Fruit fly (Drosophila melanogaster) whole organism, embryonic: ENCODE results near the gene PhKgamma.
A peak's percentile ranks its signal among the peaks of the same experiment; 100 is the strongest.

ENCODE experiments used
- Adf1 ChIP-seq: fragments of 200-800 bp; sonication (Bioruptor generic); IDR thresholded peaks from 2 replicates; pipeline ENCODE4 v1.3.6; 2022; ENCODE audit warnings: missing biosample characterization, missing genetic modification characterization
- Antp ChIP-seq: fragments of 200-800 bp; sonication (Bioruptor generic); optimal IDR thresholded peaks from 3 replicates; lab custom pipeline; 2016; ENCODE audit warnings: missing biosample characterization, missing genetic modification characterization
- Awh ChIP-seq: fragments of 200-800 bp; sonication (Bioruptor generic); IDR thresholded peaks from 2 replicates; pipeline ENCODE4, ENCODE4 v1.3.6; 2022; ENCODE audit warnings: missing biosample characterization, missing genetic modification characterization
- Blimp-1 ChIP-seq: fragments of 200-800 bp; sonication (Bioruptor generic); optimal IDR thresholded peaks from 3 replicates; lab custom pipeline; 2018; ENCODE audit warnings: missing biosample characterization, missing genetic modification characterization, mild to moderate bottlenecking, moderate library complexity, missing genetic modification reagents
- BtbVII ChIP-seq: fragments of 200-800 bp; sonication (Bioruptor generic); optimal IDR thresholded peaks from 3 replicates; lab custom pipeline; 2017; ENCODE audit warnings: missing biosample characterization, mild to moderate bottlenecking, missing genetic modification characterization
- C15 ChIP-seq: fragments of 200-800 bp; sonication (Bioruptor generic); IDR thresholded peaks from 3 replicates; pipeline ENCODE4 v1.3.6; 2022; ENCODE audit warnings: missing biosample characterization, missing genetic modification characterization
- CG11247 ChIP-seq: fragments of 200-800 bp; sonication (Bioruptor generic); IDR thresholded peaks from 2 replicates; pipeline ENCODE4 v1.3.6; 2022; ENCODE audit warnings: missing biosample characterization, missing genetic modification characterization
- CG11696 ChIP-seq: fragments of 200-800 bp; sonication (Bioruptor generic); IDR thresholded peaks from 2 replicates; pipeline ENCODE4 v1.3.6; 2022; ENCODE audit warnings: missing biosample characterization, missing genetic modification characterization
- CG12659 ChIP-seq: fragments of 200-800 bp; sonication (Bioruptor generic); optimal IDR thresholded peaks from 3 replicates; lab custom pipeline; 2017; ENCODE audit warnings: mild to moderate bottlenecking, missing biosample characterization, missing genetic modification reagents, missing genetic modification characterization
- CG13296 ChIP-seq: fragments of 200-800 bp; sonication (Bioruptor generic); optimal IDR thresholded peaks from 3 replicates; lab custom pipeline; 2018; ENCODE audit warnings: missing biosample characterization, mild to moderate bottlenecking, missing genetic modification characterization
- CG14014 ChIP-seq: fragments of 200-800 bp; sonication (Bioruptor generic); IDR thresholded peaks from 2 replicates; pipeline ENCODE4 v1.3.6; 2022; ENCODE audit warnings: missing biosample characterization, missing genetic modification characterization
- CG15269 ChIP-seq: fragments of 200-800 bp; sonication (Bioruptor generic); optimal IDR thresholded peaks from 2 replicates; lab custom pipeline; 2018; ENCODE audit warnings: missing biosample characterization, mild to moderate bottlenecking, missing genetic modification characterization, moderate library complexity
- CG18262 ChIP-seq: fragments of 200-800 bp; optimal IDR thresholded peaks from 3 replicates; lab custom pipeline; 2019; ENCODE audit warnings: missing biosample characterization, mild to moderate bottlenecking, missing genetic modification characterization, moderate library complexity
- CG18599 ChIP-seq: fragments of 200-800 bp; sonication (Bioruptor generic); optimal IDR thresholded peaks from 3 replicates; lab custom pipeline; 2017; ENCODE audit warnings: missing biosample characterization, missing genetic modification characterization, mild to moderate bottlenecking, moderate library complexity, missing genetic modification reagents
- CG2129 ChIP-seq: fragments of 200-800 bp; sonication (Bioruptor generic); IDR thresholded peaks from 2 replicates; pipeline ENCODE4 v1.3.6; 2022; ENCODE audit warnings: missing biosample characterization, missing genetic modification characterization; ENCODE audit not compliant: partially characterized antibody
- CG30020 ChIP-seq: fragments of 200-800 bp; optimal IDR thresholded peaks from 2 replicates; lab custom pipeline; 2019; ENCODE audit warnings: missing biosample characterization, mild to moderate bottlenecking, missing genetic modification characterization, moderate library complexity
- CG32532 ChIP-seq: fragments of 200-800 bp; sonication (Bioruptor generic); IDR thresholded peaks from 2 replicates; pipeline ENCODE4 v1.3.6; 2022; ENCODE audit warnings: missing biosample characterization, missing genetic modification characterization
- CG33213 ChIP-seq: fragments of 200-800 bp; sonication (Bioruptor generic); optimal IDR thresholded peaks from 3 replicates; lab custom pipeline; 2016; ENCODE audit warnings: missing biosample characterization, missing genetic modification characterization
- CG4424 ChIP-seq: fragments of 200-800 bp; sonication (Bioruptor generic); optimal IDR thresholded peaks from 3 replicates; lab custom pipeline; 2016; ENCODE audit warnings: missing biosample characterization, missing genetic modification characterization
- CG5953 ChIP-seq: fragments of 200-800 bp; sonication (Bioruptor generic); IDR thresholded peaks from 2 replicates; pipeline ENCODE4 v1.3.6; 2022; ENCODE audit warnings: missing biosample characterization, missing genetic modification characterization
- CG6254 ChIP-seq: fragments of 200-800 bp; sonication (Bioruptor generic); optimal IDR thresholded peaks from 3 replicates; lab custom pipeline; 2017; ENCODE audit warnings: mild to moderate bottlenecking, missing biosample characterization, missing genetic modification reagents, missing genetic modification characterization
- CG8924 ChIP-seq: fragments of 200-800 bp; optimal IDR thresholded peaks from 3 replicates; lab custom pipeline; 2019; ENCODE audit warnings: missing biosample characterization, mild to moderate bottlenecking, missing genetic modification characterization, moderate library complexity
- Chrac-16 ChIP-seq: fragments of 200-800 bp; sonication (Bioruptor generic); optimal IDR thresholded peaks from 3 replicates; lab custom pipeline; 2016; ENCODE audit warnings: missing biosample characterization, missing genetic modification characterization
- CkIIα-i1 ChIP-seq: fragments of 200-800 bp; sonication (Bioruptor generic); IDR thresholded peaks from 2 replicates; pipeline ENCODE4 v1.3.6; 2022; ENCODE audit warnings: missing biosample characterization, missing genetic modification characterization
- D19B ChIP-seq: fragments of 200-800 bp; sonication (Bioruptor generic); optimal IDR thresholded peaks from 2 replicates; lab custom pipeline; 2017; ENCODE audit warnings: missing biosample characterization, mild to moderate bottlenecking, missing genetic modification characterization
- HLH4C ChIP-seq: fragments of 200-800 bp; sonication (Bioruptor generic); IDR thresholded peaks from 3 replicates; pipeline ENCODE4 v1.3.6; 2022; ENCODE audit warnings: missing biosample characterization, missing genetic modification characterization; ENCODE audit not compliant: partially characterized antibody
- Jarid2 ChIP-seq: fragments of 200-800 bp; sonication (Bioruptor generic); optimal IDR thresholded peaks from 3 replicates; lab custom pipeline; 2017; ENCODE audit warnings: mild to moderate bottlenecking, missing biosample characterization, missing genetic modification reagents, missing genetic modification characterization
- MTF-1 ChIP-seq: fragments of 200-800 bp; sonication (Bioruptor generic); optimal IDR thresholded peaks from 2 replicates; lab custom pipeline; 2018; ENCODE audit warnings: missing biosample characterization, mild to moderate bottlenecking, missing genetic modification characterization, borderline replicate concordance
- Med ChIP-seq: fragments of 200-800 bp; sonication (Bioruptor generic); peaks from one replicate; lab custom pipeline; 2016; ENCODE audit warnings: missing biosample characterization, missing genetic modification characterization, mild to moderate bottlenecking, inconsistent platforms, moderate library complexity
- Nf-YC ChIP-seq: fragments of 200-800 bp; optimal IDR thresholded peaks from 3 replicates; lab custom pipeline; 2019; ENCODE audit warnings: missing biosample characterization, mild to moderate bottlenecking, missing genetic modification characterization, moderate library complexity
- Oli ChIP-seq: fragments of 200-800 bp; sonication (Bioruptor generic); optimal IDR thresholded peaks from 2 replicates; lab custom pipeline; 2018; ENCODE audit warnings: missing biosample characterization, mild to moderate bottlenecking, missing genetic modification characterization, moderate library complexity
- Six4 ChIP-seq: fragments of 200-800 bp; sonication (Bioruptor generic); optimal IDR thresholded peaks from 2 replicates; lab custom pipeline; 2016; ENCODE audit warnings: missing biosample characterization, missing genetic modification characterization
- Sry-β ChIP-seq: fragments of 200-800 bp; sonication (Bioruptor generic); optimal IDR thresholded peaks from 2 replicates; lab custom pipeline; 2018; ENCODE audit warnings: missing biosample characterization, mild to moderate bottlenecking, missing genetic modification characterization, moderate library complexity
- Ssrp ChIP-seq: fragments of 200-800 bp; sonication (Bioruptor generic); optimal IDR thresholded peaks from 2 replicates; lab custom pipeline; 2018; ENCODE audit warnings: missing biosample characterization, mild to moderate bottlenecking, missing genetic modification characterization, moderate library complexity
- aop ChIP-seq: fragments of 200-800 bp; sonication (Bioruptor generic); IDR thresholded peaks from 2 replicates; pipeline ENCODE4 v1.3.6; 2022; ENCODE audit warnings: missing biosample characterization, missing genetic modification characterization
- da ChIP-seq: fragments of 200-800 bp; sonication (Bioruptor generic); optimal IDR thresholded peaks from 2 replicates; lab custom pipeline; 2016; ENCODE audit warnings: missing biosample characterization, missing genetic modification characterization
- dysf ChIP-seq: fragments of 200-800 bp; sonication (Bioruptor generic); IDR thresholded peaks from 3 replicates; pipeline ENCODE4 v1.3.6; 2022; ENCODE audit warnings: missing biosample characterization, missing genetic modification characterization
- fd3F ChIP-seq: fragments of 200-800 bp; sonication (Bioruptor generic); optimal IDR thresholded peaks from 2 replicates; lab custom pipeline; 2018; ENCODE audit warnings: missing biosample characterization, mild to moderate bottlenecking, missing genetic modification characterization, moderate library complexity
- fru ChIP-seq: fragments of >200 bp; optimal IDR thresholded peaks from 2 replicates; lab custom pipeline; 2017
- jumu ChIP-seq: fragments of 200-800 bp; sonication (Bioruptor generic); optimal IDR thresholded peaks from 3 replicates; lab custom pipeline; 2016; ENCODE audit warnings: missing biosample characterization, missing genetic modification characterization
- oc ChIP-seq: fragments of 200-800 bp; sonication (Bioruptor generic); optimal IDR thresholded peaks from 2 replicates; lab custom pipeline; 2018; ENCODE audit warnings: missing biosample characterization, mild to moderate bottlenecking, missing genetic modification characterization, moderate library complexity
- pita ChIP-seq: fragments of 200-800 bp; sonication (Bioruptor generic); optimal IDR thresholded peaks from 2 replicates; lab custom pipeline; 2017; ENCODE audit warnings: missing biosample characterization, mild to moderate bottlenecking, missing genetic modification characterization
- ro ChIP-seq: fragments of 200-800 bp; sonication (Bioruptor generic); IDR thresholded peaks from 2 replicates; pipeline ENCODE4 v1.3.6; 2022; ENCODE audit warnings: missing biosample characterization, missing genetic modification characterization
- slp2 ChIP-seq: fragments of 200-800 bp; sonication (Bioruptor generic); optimal IDR thresholded peaks from 2 replicates; lab custom pipeline; 2016; ENCODE audit warnings: missing biosample characterization, missing genetic modification characterization
- stwl ChIP-seq: fragments of 200-800 bp; sonication (Bioruptor generic); optimal IDR thresholded peaks from 3 replicates; lab custom pipeline; 2018; ENCODE audit warnings: missing biosample characterization, mild to moderate bottlenecking, missing genetic modification characterization, moderate library complexity
- tin ChIP-seq: fragments of 200-800 bp; sonication (Bioruptor generic); optimal IDR thresholded peaks from 3 replicates; lab custom pipeline; 2016; ENCODE audit warnings: missing biosample characterization, missing genetic modification characterization
- tx ChIP-seq: fragments of 200-800 bp; sonication (Bioruptor generic); optimal IDR thresholded peaks from 2 replicates; lab custom pipeline; 2016; ENCODE audit warnings: missing biosample characterization, missing genetic modification characterization
- vvl ChIP-seq: fragments of 200-800 bp; sonication (Bioruptor generic); IDR thresholded peaks from 2 replicates; pipeline ENCODE4 v1.3.6; 2022; ENCODE audit warnings: missing biosample characterization, missing genetic modification characterization
- zen ChIP-seq: fragments of 200-800 bp; sonication (Bioruptor generic); optimal IDR thresholded peaks from 3 replicates; lab custom pipeline; 2018; ENCODE audit warnings: missing biosample characterization, mild to moderate bottlenecking, missing genetic modification characterization, moderate library complexity

PhKgamma gene

dm6 chrX:11709799-11710720 lies 15.1 kb downstream of the PhKgamma start, which contains the start of gene FucT6 (continued):
- TF ChIP-seq CG14014 (GFP tag; lab: Robert Waterston, UW) (no peak), CG12659 (peak; percentile 51), CG32532 (GFP tag; lab: Robert Waterston, UW) (peak; percentile 52; the same call in 1 of the 2 replicates), pita (GFP tag; lab: Kevin White, UChicago) (no peak), CG30020 (tag; lab: Kevin White, UChicago) (peak; percentile 20), Nf-YC (tag; lab: Kevin White, UChicago) (peak; percentile 26), ro (no peak), MTF-1 (GFP tag; lab: Kevin White, UChicago) (no peak), fru (lab: Kevin White, UChicago) (no peak), CG18599 (GFP tag; lab: Kevin White, UChicago) (peak; percentile 46), CG15269 (tag; lab: Kevin White, UChicago) (no peak), oc (tag; lab: Kevin White, UChicago) (peak; percentile 16), stwl (tag; lab: Kevin White, UChicago) (peak; percentile 70), Med (peak; percentile 84), slp2 (GFP tag; lab: Kevin White, UChicago) (no peak), tin (no peak), fd3F (GFP tag; lab: Kevin White, UChicago) (no peak), vvl (peak; percentile 28; the same call in 1 of the 2 replicates), CG11247 (GFP tag; lab: Robert Waterston, UW) (no peak), zen (tag; lab: Kevin White, UChicago) (peak; percentile 21), Adf1 (GFP tag; lab: Robert Waterston, UW) (no peak), Blimp-1 (GFP tag; lab: Kevin White, UChicago) (no peak), CG18262 (peak; percentile 34), CG4424 (GFP tag; lab: Kevin White, UChicago) (no peak), tx (GFP tag; lab: Kevin White, UChicago) (no peak), CG5953 (GFP tag; lab: Robert Waterston, UW) (no peak), Sry-β (GFP tag; lab: Kevin White, UChicago) (no peak), Oli (tag; lab: Kevin White, UChicago) (no peak), da (GFP tag; lab: Kevin White, UChicago) (no peak), C15 (GFP tag; lab: Robert Waterston, UW) (no peak), CG11696 (GFP tag; lab: Robert Waterston, UW) (no peak), Jarid2 (no peak), dysf (GFP tag; lab: Robert Waterston, UW) (no peak), Antp (GFP tag; lab: Kevin White, UChicago) (no peak), Awh (GFP tag; lab: Robert Waterston, UW) (no peak), CG33213 (GFP tag; lab: Kevin White, UChicago) (peak; percentile 32), BtbVII (no peak), D19B (GFP tag; lab: Kevin White, UChicago) (no peak), CG13296 (GFP tag; lab: Kevin White, UChicago) (peak; percentile 16), CG8924 (tag; lab: Kevin White, UChicago) (no peak), CG6254 (GFP tag; lab: Kevin White, UChicago) (no peak), CkIIα-i1 (GFP tag; lab: Robert Waterston, UW) (no peak), jumu (GFP tag; lab: Kevin White, UChicago) (no peak), HLH4C (GFP tag; lab: Robert Waterston, UW) (peak; percentile 87), Six4 (GFP tag; lab: Kevin White, UChicago) (no peak), Ssrp (peak; percentile 34), Chrac-16 (GFP tag; lab: Kevin White, UChicago) (no peak), CG2129 (GFP tag; lab: Robert Waterston, UW) (peak; percentile 61; the same call in 1 of the 2 replicates), aop (GFP tag; lab: Robert Waterston, UW) (no peak)
